Worm (Caenorhabditis elegans) whole organism, L1 larva: Measurements from ENCODE around the gene slfl-5.

Experiments
- elt-3 ChIP-seq, 6 experiments: fragments of 150-350 bp in 1 of 6; sonication (generic microtip); optimal IDR thresholded peaks; 2 replicates each; lab custom pipeline; 2017 to 2018; ENCODE audit warnings: missing biosample characterization in 6 of 6, missing genetic modification characterization in 6 of 6, inconsistent platforms in 1 of 6
- lin-13 ChIP-seq: fragments of 150-350 bp; optimal IDR thresholded peaks from 2 replicates; lab custom pipeline; 2014; ENCODE audit warnings: missing biosample characterization, missing genetic modification reagents, missing genetic modification characterization
- lin-15B ChIP-seq: fragments of 150-350 bp; sonication (generic microtip); optimal IDR thresholded peaks from 3 replicates; lab custom pipeline; 2014; ENCODE audit warnings: missing biosample characterization, missing genetic modification characterization
- lsy-2 ChIP-seq, 2 experiments: fragments of 150-350 bp; optimal IDR thresholded peaks; 2 replicates each; lab custom pipeline; 2014; ENCODE audit warnings: missing biosample characterization in 2 of 2, missing genetic modification characterization in 2 of 2
- nhr-237 ChIP-seq: fragments of 150-350 bp; optimal IDR thresholded peaks from 2 replicates; lab custom pipeline; 2014; ENCODE audit warnings: missing biosample characterization, missing genetic modification characterization
- pqm-1 ChIP-seq: sonication (generic microtip); optimal IDR thresholded peaks from 3 replicates; lab custom pipeline; 2017; ENCODE audit warnings: missing biosample characterization, missing genetic modification characterization
- tlp-1 ChIP-seq: fragments of 150-350 bp; optimal IDR thresholded peaks from 2 replicates; lab custom pipeline; 2014; ENCODE audit warnings: missing biosample characterization, missing genetic modification characterization

DNA sequence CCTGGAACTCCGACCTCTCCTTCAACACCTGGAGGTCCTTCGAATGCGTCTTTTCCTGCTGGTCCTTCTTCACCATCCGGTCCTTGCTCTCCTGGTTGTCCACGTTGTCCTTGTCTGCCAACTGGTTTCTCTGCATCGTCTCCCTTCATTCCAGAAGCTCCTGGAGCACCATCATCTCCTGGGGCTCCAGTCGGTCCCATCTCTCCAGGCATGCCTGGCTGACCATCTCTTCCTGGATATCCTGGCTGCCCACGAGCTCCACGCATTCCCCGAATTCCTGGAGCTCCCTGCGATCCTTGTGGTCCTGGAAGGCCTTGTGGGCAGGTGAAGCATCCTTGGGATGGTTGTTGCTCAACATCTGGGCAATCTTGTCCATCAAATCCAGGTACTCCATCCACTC, 47.1 kb downstream of the slfl-5 start:
- no peak for TF ChIP-seq lin-13 (GFP tag; lab: Kevin White, UChicago)
- TF ChIP-seq pqm-1, result no peak
- no peak for TF ChIP-seq tlp-1
- TF ChIP-seq elt-3 (tag; optimal IDR thresholded peaks at IDR 0.05; lab: Kevin White, UChicago), result no peak
- TF ChIP-seq lin-15B (tag; lab: Kevin White, UChicago), result no peak
- TF ChIP-seq nhr-237, result no peak
- TF ChIP-seq lsy-2 (tag; optimal IDR thresholded peaks at IDR 0.05; lab: Kevin White, UChicago), result no peak
